Worm (Caenorhabditis elegans): ENCODE data around the gene eppl-1.

Gene eppl-1

DNA sequence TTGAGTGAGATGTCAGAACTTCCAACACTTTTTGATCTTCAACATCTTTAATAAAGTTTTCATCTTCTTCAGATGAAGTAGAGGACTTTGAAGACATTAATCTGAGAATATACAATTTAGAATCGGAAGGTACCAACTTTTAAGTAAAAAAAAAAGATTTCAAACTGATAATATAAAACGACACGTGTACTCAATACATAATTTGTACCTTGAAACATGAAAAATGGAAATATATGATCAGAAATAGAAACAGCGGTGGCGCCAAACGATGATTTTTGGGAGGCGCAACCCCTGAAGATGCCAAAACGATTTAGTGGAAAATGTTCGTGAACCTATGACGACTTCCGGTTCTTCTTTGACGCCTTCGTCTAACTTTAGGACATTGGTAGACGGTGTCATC is 20.9 kb upstream of the eppl-1 start, which contains the start of gene oat-1:
Gene oat-1, minus strand, starts transcription at position 101 of the 400 bp plus-strand sequence.
- TF ChIP-seq unc-86 (tag; optimal IDR thresholded peaks at IDR 0.05) (no peak), ceh-18 (tag; optimal IDR thresholded peaks at IDR 0.05) (no peak), ref-2 (tag; optimal IDR thresholded peaks at IDR 0.05) (no peak)

DNA sequence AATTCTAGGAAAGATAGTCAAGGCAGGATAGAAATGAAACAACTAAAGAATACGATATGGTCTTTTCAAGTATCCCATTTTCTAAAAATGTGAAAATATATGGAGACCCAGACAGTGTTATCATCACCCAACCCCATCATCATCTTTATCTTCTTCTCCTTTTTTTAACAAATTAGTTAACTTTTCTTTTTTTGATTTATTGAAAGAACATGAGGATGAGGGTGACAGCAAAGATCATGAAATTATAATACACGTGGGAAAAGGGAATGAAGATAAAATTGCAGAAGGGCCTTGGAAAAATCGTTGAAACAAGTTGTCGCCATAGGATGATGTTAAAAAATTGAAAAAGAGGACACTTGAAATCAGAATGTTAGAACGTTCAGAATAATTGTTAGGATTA is 12.6 kb upstream of the eppl-1 start:
- TF ChIP-seq ceh-18 (tag; optimal IDR thresholded peaks at IDR 0.05) (no peak), tbx-2 (tag; optimal IDR thresholded peaks at IDR 0.05) (no peak), pqm-1 (tag; optimal IDR thresholded peaks at IDR 0.05) (no peak), ceh-19 (GFP tag; optimal IDR thresholded peaks at IDR 0.05) (no peak), hlh-8 (tag; optimal IDR thresholded peaks at IDR 0.05) (no peak), pha-2 (tag; optimal IDR thresholded peaks at IDR 0.05) (no peak), sdc-2 (tag; optimal IDR thresholded peaks at IDR 0.05) (no peak), ceh-31 (tag; optimal IDR thresholded peaks at IDR 0.05) (no peak), unc-3 (GFP tag; conservative IDR thresholded peaks at IDR 0.05) (no peak), unc-3 (tag; optimal IDR thresholded peaks at IDR 0.05) (no peak), ahr-1 (tag; optimal IDR thresholded peaks at IDR 0.05) (no peak), ama-1 (optimal IDR thresholded peaks at IDR 0.05) (no peak), ceh-24 (tag; optimal IDR thresholded peaks at IDR 0.05) (no peak), syd-9 (tag; optimal IDR thresholded peaks at IDR 0.05) (no peak), C38D4.7 (GFP tag; optimal IDR thresholded peaks at IDR 0.05) (no peak), fax-1 (tag; optimal IDR thresholded peaks at IDR 0.05) (no peak)

DNA sequence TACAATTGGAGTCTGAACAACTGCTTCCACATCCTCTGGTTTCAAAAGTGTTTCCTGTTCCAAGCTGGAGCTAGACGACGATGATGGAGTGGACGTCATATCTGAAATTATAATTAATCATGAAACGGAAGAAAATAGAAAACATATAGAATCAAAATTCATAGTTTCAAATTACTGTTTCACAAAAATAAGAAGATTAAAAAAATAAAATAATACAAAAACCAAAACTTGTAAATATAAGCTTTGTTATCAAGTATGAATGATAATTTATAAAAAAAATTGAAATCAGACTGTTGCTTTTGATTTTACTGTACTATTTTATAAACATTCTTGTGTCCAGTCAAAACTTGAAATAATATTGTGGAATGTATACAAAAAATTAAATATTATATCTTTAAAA is 12.2 kb upstream of the eppl-1 start, which contains the start of gene str-176:
Gene str-176, minus strand, starts transcription at position 101 of the 400 bp plus-strand sequence.
- TF ChIP-seq sox-4 (tag; optimal IDR thresholded peaks at IDR 0.05) = no peak
- TF ChIP-seq odd-2 (tag; optimal IDR thresholded peaks at IDR 0.05) = no peak
- no peak for TF ChIP-seq fax-1 (tag; optimal IDR thresholded peaks at IDR 0.05)
- no peak for TF ChIP-seq ahr-1 (tag; optimal IDR thresholded peaks at IDR 0.05)
- TF ChIP-seq pax-1 (tag; optimal IDR thresholded peaks at IDR 0.05) = no peak
- no peak for TF ChIP-seq ceh-34 (tag; optimal IDR thresholded peaks at IDR 0.05)
- TF ChIP-seq tbx-7 (tag; optimal IDR thresholded peaks at IDR 0.05) = no peak
- no peak for TF ChIP-seq dve-1 (tag; optimal IDR thresholded peaks at IDR 0.05)
- no peak for TF ChIP-seq ets-4 (tag; optimal IDR thresholded peaks at IDR 0.05)
- no peak for TF ChIP-seq unc-86 (tag; optimal IDR thresholded peaks at IDR 0.05)
- no peak for TF ChIP-seq mec-3 (tag; optimal IDR thresholded peaks at IDR 0.05; ENCODE audit: borderline replicate concordance)
- no peak for TF ChIP-seq zip-5 (tag; optimal IDR thresholded peaks at IDR 0.05)
- TF ChIP-seq ref-2 (tag; optimal IDR thresholded peaks at IDR 0.05) = no peak
- TF ChIP-seq npax-4 (tag; optimal IDR thresholded peaks at IDR 0.05) = no peak

DNA sequence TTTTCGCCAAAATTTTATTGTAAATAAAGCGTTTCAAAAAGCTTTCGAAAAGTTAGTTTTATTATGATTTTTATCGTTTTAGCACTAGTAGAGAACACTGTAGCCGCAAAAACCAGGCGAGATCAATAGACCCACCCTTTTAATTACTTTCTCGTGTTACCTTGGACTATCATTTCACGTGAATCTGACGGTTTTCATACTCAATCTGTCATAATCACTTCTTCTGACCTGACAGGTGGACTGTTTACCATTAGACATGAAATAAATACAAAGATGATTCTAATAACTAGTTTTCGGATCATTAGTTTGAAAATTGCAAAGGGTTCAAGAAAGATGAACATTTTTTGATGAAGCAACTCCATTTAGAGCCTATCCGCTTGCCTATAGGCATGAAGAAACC is 11.5 kb upstream of the eppl-1 start:
- no peak for TF ChIP-seq K09A11.1 (tag; optimal IDR thresholded peaks at IDR 0.05; ENCODE audit: insufficient read depth)
- no peak for TF ChIP-seq ceh-45 (GFP tag; IDR thresholded peaks at IDR 0.05)
- TF ChIP-seq pag-3 (tag; optimal IDR thresholded peaks at IDR 0.05; ENCODE audit: borderline replicate concordance) = no peak
- no peak for TF ChIP-seq pros-1 (tag; optimal IDR thresholded peaks at IDR 0.05)
- TF ChIP-seq odd-2 (tag; optimal IDR thresholded peaks at IDR 0.05) = no peak
- TF ChIP-seq unc-86 (tag; optimal IDR thresholded peaks at IDR 0.05) = no peak
- no peak for TF ChIP-seq gmeb-2 (tag; optimal IDR thresholded peaks at IDR 0.05)
- TF ChIP-seq unc-3 (GFP tag; conservative IDR thresholded peaks at IDR 0.05) = no peak
- no peak for TF ChIP-seq unc-3 (tag; optimal IDR thresholded peaks at IDR 0.05)
- no peak for TF ChIP-seq ttx-3 (tag; optimal IDR thresholded peaks at IDR 0.05)
- TF ChIP-seq pha-2 (tag; optimal IDR thresholded peaks at IDR 0.05) = no peak
- no peak for TF ChIP-seq hlh-30 (tag; optimal IDR thresholded peaks at IDR 0.05; ENCODE audit: insufficient read depth)

DNA sequence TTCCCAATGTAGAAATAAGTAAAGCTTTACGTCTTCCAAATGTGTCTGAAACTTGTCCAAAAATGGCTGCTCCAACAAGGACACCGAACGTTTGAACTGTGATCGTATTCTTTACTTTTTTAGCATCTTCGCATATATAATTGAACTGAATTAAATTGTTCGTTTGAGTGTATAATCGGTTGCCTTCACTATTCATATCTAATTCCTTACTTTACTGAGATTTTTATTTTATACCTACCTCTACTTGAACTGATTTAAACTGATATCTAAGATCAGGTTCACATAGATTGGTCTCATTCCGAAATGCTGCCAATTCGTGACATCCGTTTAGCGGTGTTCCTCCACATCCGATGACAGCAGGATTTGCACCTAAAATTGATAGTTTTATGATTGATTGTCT is 10.8 kb upstream of the eppl-1 start:
- no peak for TF ChIP-seq gmeb-2 (tag; optimal IDR thresholded peaks at IDR 0.05)
- no peak for TF ChIP-seq K02D7.2 (tag; optimal IDR thresholded peaks at IDR 0.05)
- TF ChIP-seq madf-2 (tag; optimal IDR thresholded peaks at IDR 0.05) = no peak
- no peak for TF ChIP-seq ceh-2 (tag; optimal IDR thresholded peaks at IDR 0.05)
- TF ChIP-seq hlh-13 (GFP tag; optimal IDR thresholded peaks at IDR 0.05) = no peak
- no peak for TF ChIP-seq sox-4 (tag; optimal IDR thresholded peaks at IDR 0.05)
- TF ChIP-seq unc-86 (tag; optimal IDR thresholded peaks at IDR 0.05) = no peak
- no peak for TF ChIP-seq pros-1 (tag; optimal IDR thresholded peaks at IDR 0.05)
- no peak for TF ChIP-seq hlh-6 (tag; optimal IDR thresholded peaks at IDR 0.05)
- TF ChIP-seq fkh-6 (tag; optimal IDR thresholded peaks at IDR 0.05) = no peak
- no peak for TF ChIP-seq dve-1 (tag; optimal IDR thresholded peaks at IDR 0.05)
- no peak for TF ChIP-seq lim-6 (tag; optimal IDR thresholded peaks at IDR 0.05)
- no peak for TF ChIP-seq pax-1 (tag; optimal IDR thresholded peaks at IDR 0.05)
- no peak for TF ChIP-seq ceh-14 (tag; optimal IDR thresholded peaks at IDR 0.05)
- TF ChIP-seq hlh-15 (tag; optimal IDR thresholded peaks at IDR 0.05) = no peak
- no peak for TF ChIP-seq elt-2 (tag; optimal IDR thresholded peaks at IDR 0.05)
- TF ChIP-seq sox-2 (GFP tag; IDR thresholded peaks at IDR 0.05) = no peak
